Worm (Caenorhabditis elegans) whole organism, mixed stage, embryonic: ENCODE measurements around the gene lys-2.

ENCODE experiments used
- M03D4.4 ChIP-seq: sonication (generic microtip); optimal IDR thresholded peaks from 2 replicates; lab custom pipeline; 2017; ENCODE audit warnings: mild to moderate bottlenecking, missing genetic modification characterization, missing compliant biosample characterization
- bed-3 ChIP-seq: fragments of 200-800 bp; sonication (Bioruptor generic); optimal IDR thresholded peaks from 3 replicates; lab custom pipeline; 2018; ENCODE audit warnings: mild to moderate bottlenecking, missing genetic modification characterization, moderate library complexity, missing compliant biosample characterization
- ceh-43 ChIP-seq: fragments of 200-800 bp; sonication (Bioruptor generic); optimal IDR thresholded peaks from 2 replicates; lab custom pipeline; 2018; ENCODE audit warnings: mild to moderate bottlenecking, missing genetic modification characterization, moderate library complexity, missing compliant biosample characterization
- ceh-83 ChIP-seq: fragments of 200-800 bp; sonication (Bioruptor generic); optimal IDR thresholded peaks from 2 replicates; lab custom pipeline; 2018; ENCODE audit warnings: mild to moderate bottlenecking, missing genetic modification characterization, missing compliant biosample characterization
- ces-1 ChIP-seq: fragments of 150-350 bp; optimal IDR thresholded peaks from 2 replicates; lab custom pipeline; 2014; ENCODE audit warnings: missing biosample characterization, missing genetic modification reagents, missing genetic modification characterization
- cnd-1 ChIP-seq: fragments of 200-800 bp; sonication (Bioruptor generic); optimal IDR thresholded peaks from 2 replicates; lab custom pipeline; 2018; ENCODE audit warnings: mild to moderate bottlenecking, missing genetic modification characterization, missing compliant biosample characterization
- drap-1 ChIP-seq: fragments of 200-800 bp; sonication (Bioruptor generic); optimal IDR thresholded peaks from 3 replicates; lab custom pipeline; 2018; ENCODE audit warnings: mild to moderate bottlenecking, missing genetic modification characterization, missing compliant biosample characterization
- elt-1 ChIP-seq: sonication (generic microtip); optimal IDR thresholded peaks from 2 replicates; lab custom pipeline; 2017; ENCODE audit warnings: missing genetic modification characterization, mild to moderate bottlenecking, missing compliant biosample characterization, antibody characterized with exemption, moderate library complexity, borderline replicate concordance; ENCODE audit not compliant: insufficient read depth
- elt-3 ChIP-seq: fragments of 150-350 bp; optimal IDR thresholded peaks from 2 replicates; lab custom pipeline; 2014; ENCODE audit warnings: missing biosample characterization, missing genetic modification characterization
- flh-1 ChIP-seq: fragments of 200-800 bp; sonication (Bioruptor generic); optimal IDR thresholded peaks from 2 replicates; lab custom pipeline; 2018; ENCODE audit warnings: mild to moderate bottlenecking, missing genetic modification characterization, moderate library complexity, missing compliant biosample characterization
- ham-2 ChIP-seq: fragments of 200-800 bp; sonication (Bioruptor generic); optimal IDR thresholded peaks from 2 replicates; lab custom pipeline; 2018; ENCODE audit warnings: mild to moderate bottlenecking, missing genetic modification characterization, missing compliant biosample characterization
- hlh-1 ChIP-seq: fragments of 150-350 bp; optimal IDR thresholded peaks from 2 replicates; lab custom pipeline; 2014; ENCODE audit warnings: missing biosample characterization, missing genetic modification reagents, missing genetic modification characterization
- lin-32 ChIP-seq: fragments of 200-800 bp; sonication (Bioruptor generic); optimal IDR thresholded peaks from 2 replicates; lab custom pipeline; 2018; ENCODE audit warnings: mild to moderate bottlenecking, missing genetic modification characterization, missing compliant biosample characterization
- lsy-2 ChIP-seq: fragments of 150-350 bp; optimal IDR thresholded peaks from 2 replicates; lab custom pipeline; 2014; ENCODE audit warnings: missing biosample characterization, missing genetic modification characterization
- mab-5 ChIP-seq: fragments of 150-350 bp; optimal IDR thresholded peaks from 2 replicates; lab custom pipeline; 2014; ENCODE audit warnings: missing biosample characterization, missing genetic modification characterization
- mep-1 ChIP-seq: fragments of 150-350 bp; optimal IDR thresholded peaks from 2 replicates; lab custom pipeline; 2017; ENCODE audit warnings: missing biosample characterization, missing genetic modification reagents, missing genetic modification characterization, inconsistent platforms
- nhr-12 ChIP-seq: fragments of 150-350 bp; optimal IDR thresholded peaks from 2 replicates; lab custom pipeline; 2014; ENCODE audit warnings: missing biosample characterization, missing genetic modification characterization
- nhr-2 ChIP-seq: fragments of 150-350 bp; optimal IDR thresholded peaks from 2 replicates; lab custom pipeline; 2014; ENCODE audit warnings: missing biosample characterization, missing genetic modification characterization
- nhr-237 ChIP-seq: fragments of 150-350 bp; optimal IDR thresholded peaks from 2 replicates; lab custom pipeline; 2014; ENCODE audit warnings: missing biosample characterization, missing genetic modification characterization
- nhr-28 ChIP-seq: fragments of 150-350 bp; optimal IDR thresholded peaks from 2 replicates; lab custom pipeline; 2014; ENCODE audit warnings: missing biosample characterization, missing genetic modification characterization
- nhr-76 ChIP-seq: sonication (generic microtip); optimal IDR thresholded peaks from 2 replicates; lab custom pipeline; 2017; ENCODE audit warnings: missing biosample characterization, missing genetic modification characterization
- pha-4 ChIP-seq: fragments of 150-350 bp; optimal IDR thresholded peaks from 2 replicates; lab custom pipeline; 2018; ENCODE audit warnings: missing biosample characterization, missing genetic modification reagents, missing genetic modification characterization
- sptf-1 ChIP-seq: sonication (generic microtip); optimal IDR thresholded peaks from 2 replicates; lab custom pipeline; 2017; ENCODE audit warnings: mild to moderate bottlenecking, missing genetic modification characterization, moderate library complexity, missing compliant biosample characterization
- tbx-8 ChIP-seq: fragments of 200-800 bp; sonication (Bioruptor generic); optimal IDR thresholded peaks from 2 replicates; lab custom pipeline; 2018; ENCODE audit warnings: mild to moderate bottlenecking, missing genetic modification characterization, moderate library complexity, missing compliant biosample characterization
- unc-120 ChIP-seq: sonication (generic microtip); optimal IDR thresholded peaks from 2 replicates; lab custom pipeline; 2017; ENCODE audit warnings: missing genetic modification characterization, missing compliant biosample characterization; ENCODE audit not compliant: poor library complexity, severe bottlenecking
- unc-39 ChIP-seq: fragments of 150-350 bp; optimal IDR thresholded peaks from 2 replicates; lab custom pipeline; 2014; ENCODE audit warnings: missing biosample characterization, missing genetic modification characterization
- unc-62 ChIP-seq: fragments of 150-350 bp; optimal IDR thresholded peaks from 2 replicates; lab custom pipeline; 2014; ENCODE audit warnings: missing biosample characterization, missing genetic modification reagents, missing genetic modification characterization
- zip-8 ChIP-seq: fragments of 150-350 bp; optimal IDR thresholded peaks from 2 replicates; lab custom pipeline; 2014; ENCODE audit warnings: missing biosample characterization, missing genetic modification characterization
- ztf-11 ChIP-seq: fragments of 150-350 bp; optimal IDR thresholded peaks from 2 replicates; lab custom pipeline; 2014; ENCODE audit warnings: missing biosample characterization, missing genetic modification characterization

lys-2 gene

DNA sequence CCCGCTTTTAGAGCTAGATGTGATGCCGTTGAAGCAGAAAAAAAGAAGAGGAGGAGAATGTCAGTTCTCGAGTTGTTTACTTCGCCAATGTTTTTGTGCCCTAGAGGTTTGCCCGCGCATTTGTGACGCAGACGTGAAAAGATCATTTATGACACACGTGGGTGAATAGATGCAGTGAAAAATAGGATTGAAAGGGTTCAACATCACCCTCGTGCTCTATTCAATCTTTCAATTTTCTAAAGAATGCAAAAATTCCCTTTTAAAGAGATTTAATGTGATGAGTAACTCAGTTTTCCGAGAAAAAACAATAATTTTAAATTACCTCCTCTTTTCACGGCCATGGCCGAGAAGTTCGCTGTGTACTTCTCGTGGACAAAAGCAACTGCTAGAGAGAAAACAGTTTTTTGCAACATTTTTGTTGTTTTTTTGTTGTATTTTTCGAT lies 34.8 kb downstream of the lys-2 start:
- no peak for TF ChIP-seq hlh-1
- no peak for TF ChIP-seq ham-2 (GFP tag; lab: Kevin White, UChicago)
- TF ChIP-seq ces-1 (GFP tag; lab: Kevin White, UChicago): peak; percentile 2

DNA sequence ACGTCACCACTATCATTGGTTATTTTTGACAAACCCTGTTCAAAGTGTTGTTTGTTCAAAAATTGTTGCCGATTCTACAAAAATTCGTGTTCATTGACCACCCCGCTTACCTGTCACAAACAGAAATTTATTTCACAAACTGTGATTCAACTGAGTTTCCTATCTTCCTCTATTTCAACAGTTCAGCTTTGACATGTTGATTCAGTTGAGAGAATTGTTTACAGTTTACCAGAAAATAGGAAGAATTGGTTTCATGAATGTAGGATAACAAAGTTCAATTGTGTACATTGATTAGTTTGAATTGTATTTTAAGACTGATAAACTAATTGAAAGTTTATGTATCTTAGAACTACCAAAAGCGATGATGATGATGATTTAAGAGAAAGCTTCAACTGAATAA lies 35.7 kb downstream of the lys-2 start:
- no peak for TF ChIP-seq unc-120
- no peak for TF ChIP-seq mab-5
- TF ChIP-seq zip-8 (tag; lab: Kevin White, UChicago): no peak
- no peak for TF ChIP-seq M03D4.4
- TF ChIP-seq unc-62 (GFP tag; lab: Kevin White, UChicago): no peak
- TF ChIP-seq nhr-2 (tag; lab: Kevin White, UChicago): no peak
- TF ChIP-seq nhr-28 (tag; lab: Kevin White, UChicago): no peak
- no peak for TF ChIP-seq drap-1 (GFP tag; lab: Kevin White, UChicago)
- TF ChIP-seq lin-32 (GFP tag; lab: Kevin White, UChicago): no peak
- no peak for TF ChIP-seq ham-2 (GFP tag; lab: Kevin White, UChicago)
- no peak for TF ChIP-seq nhr-12 (tag; lab: Kevin White, UChicago)

DNA sequence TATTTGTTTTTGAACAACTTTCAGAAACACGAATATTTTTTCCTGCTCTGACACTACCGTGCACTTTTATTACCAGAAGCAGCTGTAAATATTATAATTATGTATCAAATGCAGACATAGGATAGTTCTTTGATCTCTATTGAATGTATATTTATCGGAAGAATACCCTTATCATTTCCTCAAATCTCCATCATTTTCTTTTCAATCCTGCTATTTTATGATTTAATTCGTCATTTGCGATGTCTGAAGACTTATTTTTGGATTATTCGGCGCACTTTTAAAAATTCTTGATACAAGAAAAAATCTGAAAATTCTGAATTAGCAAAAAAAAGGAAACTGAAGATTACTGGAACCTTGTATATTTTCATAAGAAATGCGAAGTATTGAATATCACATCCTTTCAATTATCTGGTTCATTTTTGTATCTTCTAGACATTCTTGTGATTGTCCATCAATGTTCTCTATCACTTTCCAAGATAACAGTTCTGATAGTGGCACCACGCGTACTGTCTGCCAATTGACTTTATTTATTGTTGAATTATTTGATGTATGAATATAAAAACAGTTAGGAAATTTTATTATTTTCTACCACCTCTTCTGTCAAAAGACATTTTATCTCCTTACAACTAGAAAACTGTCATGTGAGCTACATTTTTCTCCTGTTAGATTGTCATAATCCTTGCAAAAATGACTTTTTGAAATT lies 37.1 kb downstream of the lys-2 start:
- TF ChIP-seq elt-1 (tag; lab: Kevin White, UChicago): peak; percentile 54
- no peak for TF ChIP-seq bed-3 (GFP tag; lab: Kevin White, UChicago)

DNA sequence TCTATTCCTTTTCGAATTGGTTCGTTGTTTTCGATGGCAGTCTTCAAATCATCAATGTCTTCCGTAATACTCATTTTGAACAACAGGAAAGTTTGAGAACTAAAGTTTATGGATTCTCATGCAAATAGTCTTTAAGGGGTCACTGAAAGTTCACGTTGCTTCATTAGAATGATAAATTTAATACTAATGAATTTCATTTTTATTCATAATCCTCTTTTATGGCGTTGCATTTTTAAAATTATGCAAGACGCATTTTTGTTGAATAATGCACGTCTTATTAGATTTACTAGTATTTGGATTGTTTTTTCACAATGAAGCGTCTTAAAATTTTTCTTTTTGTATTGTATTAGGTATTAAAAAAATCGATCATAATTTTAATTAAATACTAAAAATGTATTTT lies 38.2 kb downstream of the lys-2 start, which contains the start of gene C12D8.9:
C12D8.9 (minus strand) TSS at position 101 of the 400 bp plus-strand sequence.
- TF ChIP-seq elt-1 (tag; lab: Kevin White, UChicago): no peak
- no peak for TF ChIP-seq tbx-8 (GFP tag; lab: Kevin White, UChicago)

DNA sequence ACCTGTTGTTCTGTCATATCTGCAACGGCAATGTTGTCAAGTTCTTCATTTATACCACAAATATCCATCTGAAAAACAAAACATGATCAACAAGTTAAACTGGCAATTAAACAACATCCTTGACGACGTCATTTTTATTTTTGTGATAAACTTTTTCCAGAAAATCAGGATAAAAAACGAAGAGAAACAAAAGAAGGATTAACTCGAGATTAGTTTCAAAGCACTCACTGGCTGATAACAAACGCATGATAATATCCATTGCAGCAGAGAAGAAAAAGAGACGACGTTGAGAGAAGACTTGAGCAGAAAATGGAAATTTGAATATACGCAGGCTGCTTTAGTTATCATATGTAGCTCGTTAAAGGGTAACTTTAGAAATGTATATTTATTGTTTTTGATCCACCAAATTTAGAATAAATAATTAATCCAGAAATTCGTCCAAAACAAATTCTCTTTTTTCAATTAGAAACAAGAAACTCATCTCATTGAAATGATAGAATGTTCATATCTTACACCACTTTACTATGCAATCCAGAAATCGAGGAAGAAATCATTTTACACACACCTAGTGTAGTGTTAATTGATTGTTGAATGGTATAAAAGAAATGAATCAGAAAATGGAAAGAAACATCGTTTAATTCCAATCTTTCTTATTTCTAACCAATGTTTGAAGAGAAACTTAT lies 40.0 kb downstream of the lys-2 start, which contains the start of the genes C12D8.21 and col-148:
C12D8.21 (minus strand) TSS at position 68 of the 683 bp plus-strand sequence.
col-148 (plus strand) TSS at position 633 of the 683 bp plus-strand sequence.
- TF ChIP-seq pha-4 (tag; lab: Kevin White, UChicago) (no peak), tbx-8 (GFP tag; lab: Kevin White, UChicago) (no peak), unc-39 (tag; lab: Kevin White, UChicago) (no peak), zip-8 (tag; lab: Kevin White, UChicago) (no peak), nhr-76 (tag; lab: Kevin White, UChicago) (no peak), lin-32 (GFP tag; lab: Kevin White, UChicago) (no peak), bed-3 (GFP tag; lab: Kevin White, UChicago) (no peak), ceh-83 (no peak), drap-1 (GFP tag; lab: Kevin White, UChicago) (no peak), nhr-237 (tag; lab: Kevin White, UChicago) (no peak), ztf-11 (no peak), lsy-2 (tag; lab: Kevin White, UChicago) (no peak), sptf-1 (tag; lab: Kevin White, UChicago) (no peak)

DNA sequence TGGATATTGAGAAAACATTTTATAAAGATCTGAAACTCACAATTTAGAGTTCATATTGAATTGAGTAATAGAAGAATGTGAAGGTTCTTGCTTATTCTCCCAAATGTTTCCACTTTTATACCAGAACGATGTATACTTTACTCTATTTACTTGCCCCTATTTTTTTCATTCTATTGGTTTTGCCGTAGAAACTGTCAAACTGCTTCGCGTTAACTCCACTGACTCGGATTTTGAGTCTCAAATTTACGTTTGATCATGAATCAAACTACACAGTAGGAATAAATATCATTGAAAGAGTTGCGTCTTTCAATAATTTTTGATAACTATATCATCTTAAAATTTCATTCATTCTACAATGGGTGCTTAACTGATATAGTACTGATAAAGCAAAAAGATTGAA lies 41.4 kb downstream of the lys-2 start, which contains the start of gene fipr-8:
fipr-8 (minus strand) TSS at position 101 of the 400 bp plus-strand sequence.
- TF ChIP-seq ztf-11 (no peak), drap-1 (GFP tag; lab: Kevin White, UChicago) (no peak), cnd-1 (tag; lab: Kevin White, UChicago) (no peak), elt-1 (tag; lab: Kevin White, UChicago) (no peak), mep-1 (tag; lab: Kevin White, UChicago) (no peak), unc-62 (GFP tag; lab: Kevin White, UChicago) (no peak), nhr-237 (tag; lab: Kevin White, UChicago) (no peak), zip-8 (tag; lab: Kevin White, UChicago) (no peak), ces-1 (GFP tag; lab: Kevin White, UChicago) (no peak), nhr-12 (tag; lab: Kevin White, UChicago) (no peak), ham-2 (GFP tag; lab: Kevin White, UChicago) (no peak), unc-120 (no peak), nhr-2 (tag; lab: Kevin White, UChicago) (no peak), sptf-1 (tag; lab: Kevin White, UChicago) (no peak), elt-3 (no peak), flh-1 (no peak), hlh-1 (no peak), lsy-2 (tag; lab: Kevin White, UChicago) (no peak), ceh-43 (no peak)
